Worm (Caenorhabditis elegans) whole organism, young adult: Measurements from ENCODE around the gene tag-342.

ENCODE experiments used
- T07F8.4 ChIP-seq: sonication (generic microtip); optimal IDR thresholded peaks from 2 replicates; lab custom pipeline; 2016; ENCODE audit warnings: mild to moderate bottlenecking, missing genetic modification characterization, moderate library complexity, missing compliant biosample characterization
- ets-4 ChIP-seq: fragments of 200-800 bp; sonication (Bioruptor generic); optimal IDR thresholded peaks from 2 replicates; lab custom pipeline; 2018; ENCODE audit warnings: mild to moderate bottlenecking, missing genetic modification characterization, missing compliant biosample characterization
- lsl-1 ChIP-seq: fragments of 200-800 bp; sonication (Bioruptor generic); optimal IDR thresholded peaks from 2 replicates; lab custom pipeline; 2018; ENCODE audit warnings: mild to moderate bottlenecking, missing genetic modification characterization, moderate library complexity, missing compliant biosample characterization
- nhr-120 ChIP-seq: fragments of 200-800 bp; sonication (Bioruptor generic); IDR thresholded peaks from 2 replicates; pipeline ENCODE4 v1.3.6; 2022; ENCODE audit warnings: missing genetic modification characterization, missing compliant biosample characterization
- unc-62 ChIP-seq: fragments of 150-350 bp; optimal IDR thresholded peaks from 2 replicates; lab custom pipeline; 2014; ENCODE audit warnings: missing biosample characterization, missing genetic modification reagents, missing genetic modification characterization

ce11 chrIII:9465865-9466264 lies 2.1 kb upstream of the tag-342 start, which contains the start of gene B0464.6:
- TF ChIP-seq T07F8.4 (no peak), ets-4 (no peak), lsl-1 (no peak), unc-62 (GFP tag; lab: Kevin White, UChicago) (no peak), nhr-120 (GFP tag; lab: Robert Waterston, UW) (no peak)
